Fruit fly (Drosophila melanogaster): Measurements from ENCODE around the gene Mpv17.

Mpv17 gene

dm6 chr4:1026806-1027431 lies 2.2 kb downstream of the Mpv17 start, which contains the start of gene PlexA (continued):
- TF ChIP-seq mirr (GFP tag; optimal IDR thresholded peaks at IDR 0.05) (no peak), CG11247 (GFP tag; IDR thresholded peaks at IDR 0.05) (peak; percentile 95), Bteb2 (GFP tag; optimal IDR thresholded peaks at IDR 0.05) (peak; percentile 47), Abd-B (GFP tag; optimal IDR thresholded peaks at IDR 0.05) (peak; percentile 99), caup (GFP tag; optimal IDR thresholded peaks at IDR 0.05; ENCODE audit: severe bottlenecking) (peak; percentile 66), seq (GFP tag; IDR thresholded peaks at IDR 0.05) (peak; percentile 83), CG6765 (GFP tag; optimal IDR thresholded peaks at IDR 0.05) (peak; percentile 4), Side (GFP tag; optimal IDR thresholded peaks at IDR 0.05) (no peak), Antp (GFP tag; optimal IDR thresholded peaks at IDR 0.05) (peak; percentile 62), CG11504 (tag; optimal IDR thresholded peaks at IDR 0.05) (peak; percentile 89), E2f1 (GFP tag; IDR thresholded peaks at IDR 0.05) (peak; percentile 94), mam (GFP tag; optimal IDR thresholded peaks at IDR 0.05) (peak; percentile 80), CG14860 (GFP tag; IDR thresholded peaks at IDR 0.05; ENCODE audit: partially characterized antibody) (peak; percentile 58), CG34422 (GFP tag; IDR thresholded peaks at IDR 0.05) (peak; percentile 97), Myb (GFP tag; optimal IDR thresholded peaks at IDR 0.05) (peak; percentile 20), Hmr (GFP tag; optimal IDR thresholded peaks at IDR 0.05) (peak; percentile 80), CG7987 (GFP tag; optimal IDR thresholded peaks at IDR 0.05) (peak; percentile 30), ERR (GFP tag; optimal IDR thresholded peaks at IDR 0.05) (peak; percentile 0), CG6791 (GFP tag; IDR thresholded peaks at IDR 0.05; ENCODE audit: partially characterized antibody) (peak; percentile 77), CG14014 (GFP tag; IDR thresholded peaks at IDR 0.05) (peak; percentile 97), CG9215 (GFP tag; IDR thresholded peaks at IDR 0.05) (peak; percentile 92), vvl (GFP tag; IDR thresholded peaks at IDR 0.05) (peak; percentile 97), vfl (GFP tag; optimal IDR thresholded peaks at IDR 0.05) (peak; percentile 14), HHEX (GFP tag; optimal IDR thresholded peaks at IDR 0.05) (peak; percentile 65), Gsc (GFP tag; IDR thresholded peaks at IDR 0.05) (no peak), CG6254 (GFP tag; optimal IDR thresholded peaks at IDR 0.05) (peak; percentile 23), CG7928 (GFP tag; optimal IDR thresholded peaks at IDR 0.05) (peak; percentile 31), mld (GFP tag; IDR thresholded peaks at IDR 0.05; ENCODE audit: partially characterized antibody) (peak; percentile 53; the same call in 1 of the 3 replicates), prd (optimal IDR thresholded peaks at IDR 0.05) (no peak), prd (GFP tag; IDR thresholded peaks at IDR 0.05) (peak; percentile 98), CG10267 (tag; optimal IDR thresholded peaks at IDR 0.05) (peak; percentile 69), odd (GFP tag; optimal IDR thresholded peaks at IDR 0.05) (no peak), Ptx1 (GFP tag; IDR thresholded peaks at IDR 0.05) (peak; percentile 97), ssp (GFP tag; IDR thresholded peaks at IDR 0.05) (peak; percentile 99), D (optimal IDR thresholded peaks at IDR 0.05) (no peak), D (GFP tag; optimal IDR thresholded peaks at IDR 0.05) (peak; percentile 65), CG32772 (GFP tag; IDR thresholded peaks at IDR 0.05) (peak; percentile 96; the same call in 1 of the 2 replicates), bab2 (GFP tag; optimal IDR thresholded peaks at IDR 0.05) (peak; percentile 63), ac (GFP tag; optimal IDR thresholded peaks at IDR 0.05) (peak; percentile 18), ATbp (GFP tag; optimal IDR thresholded peaks at IDR 0.05) (peak; percentile 71), unc-4 (GFP tag; IDR thresholded peaks at IDR 0.05; ENCODE audit: partially characterized antibody) (peak; percentile 53), CG15011 (GFP tag; optimal IDR thresholded peaks at IDR 0.05) (peak; percentile 59), h (optimal IDR thresholded peaks at IDR 0.05) (no peak), CG33557 (GFP tag; optimal IDR thresholded peaks at IDR 0.05) (peak; percentile 68), NfI (GFP tag; optimal IDR thresholded peaks at IDR 0.05) (peak; percentile 89), NC2α (GFP tag; optimal IDR thresholded peaks at IDR 0.05) (no peak), CG5953 (GFP tag; IDR thresholded peaks at IDR 0.05) (peak; percentile 76), lola (GFP tag; optimal IDR thresholded peaks at IDR 0.05) (peak in 2 of 3 experiments; percentile 76 to 83), CG16813 (GFP tag; IDR thresholded peaks at IDR 0.05; ENCODE audit: partially characterized antibody) (peak; percentile 84), ara (GFP tag; IDR thresholded peaks at IDR 0.05) (no peak)
